Fruit fly (Drosophila melanogaster) Kc167 (cell line): Measurements from ENCODE around the gene CG42355.

Experiments
- Sin3A ChIP-seq: fragments of >200 bp; optimal IDR thresholded peaks from 2 replicates; lab custom pipeline; 2018; ENCODE audit warnings: missing external identifiers
- h ChIP-seq: fragments of >200 bp; optimal IDR thresholded peaks from 3 replicates; lab custom pipeline; 2018; ENCODE audit warnings: missing external identifiers
- insv ChIP-seq: fragments of >200 bp; optimal IDR thresholded peaks from 3 replicates; lab custom pipeline; 2018; ENCODE audit warnings: missing external identifiers
- ttk ChIP-seq: sonication (Bioruptor generic); optimal IDR thresholded peaks from 2 replicates; lab custom pipeline; 2017; ENCODE audit warnings: missing external identifiers

- no peak for TF ChIP-seq Sin3A (lab: Kevin White, UChicago)
- TF ChIP-seq h (lab: Kevin White, UChicago): no peak
- TF ChIP-seq insv (lab: Kevin White, UChicago): no peak
- TF ChIP-seq ttk (lab: Kevin White, UChicago): no peak
Measured at dm6 chr3L:2038124-2038523, at the start of gene CG42355.
